Worm (Caenorhabditis elegans): Measurements from ENCODE around the gene srx-16.

DNA sequence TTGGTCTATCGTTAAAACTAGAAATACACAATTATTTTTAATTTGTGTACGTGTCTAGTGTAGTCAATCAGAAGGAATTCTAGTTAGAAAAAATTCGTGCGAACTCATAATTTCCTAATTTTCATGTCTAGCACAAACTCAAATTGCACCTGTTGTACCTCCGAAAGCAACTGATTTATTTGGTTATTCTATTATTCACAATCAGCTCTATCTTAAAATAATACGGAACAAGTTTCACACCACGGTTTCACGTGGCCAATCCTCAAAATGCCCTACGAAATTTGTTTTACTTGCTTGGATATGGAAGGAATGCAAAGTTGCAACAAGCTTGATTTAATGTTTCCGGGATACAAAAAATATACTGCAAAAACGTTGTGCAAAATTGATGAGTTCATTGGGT is 36.5 kb downstream of the srx-16 start, which contains the start of gene srw-127:
- TF ChIP-seq pros-1 (tag; optimal IDR thresholded peaks at IDR 0.05) (no peak), ceh-18 (tag; optimal IDR thresholded peaks at IDR 0.05) (no peak), fkh-10 (GFP tag; optimal IDR thresholded peaks at IDR 0.05) (no peak), pqm-1 (tag; optimal IDR thresholded peaks at IDR 0.05) (no peak), nfya-1 (tag; optimal IDR thresholded peaks at IDR 0.05) (no peak)
